Worm (Caenorhabditis elegans) whole organism, L1 larva: Measurements from ENCODE around the gene act-2.
A peak's percentile ranks its signal among the peaks of the same experiment; 100 is the strongest.

Source experiments
- C16A3.4 ChIP-seq: fragments of 150-350 bp; optimal IDR thresholded peaks from 2 replicates; lab custom pipeline; 2014; ENCODE audit warnings: missing biosample characterization, missing genetic modification characterization
- F16B12.6 ChIP-seq: fragments of 150-350 bp; optimal IDR thresholded peaks from 2 replicates; lab custom pipeline; 2014; ENCODE audit warnings: missing biosample characterization, missing genetic modification characterization
- alr-1 ChIP-seq: fragments of 200-800 bp; sonication (Bioruptor generic); optimal IDR thresholded peaks from 2 replicates; lab custom pipeline; 2018; ENCODE audit warnings: borderline replicate concordance, mild to moderate bottlenecking, missing genetic modification characterization, missing compliant biosample characterization
- aly-2 ChIP-seq: fragments of 150-350 bp; optimal IDR thresholded peaks from 2 replicates; lab custom pipeline; 2014; ENCODE audit warnings: missing biosample characterization, missing genetic modification characterization
- ama-1 ChIP-seq: fragments of 150-350 bp; optimal IDR thresholded peaks from 2 replicates; lab custom pipeline; 2014
- ceh-82 ChIP-seq, 3 experiments: fragments of 150-350 bp in 1 of 3; sonication (generic microtip) in 2 of 3; optimal IDR thresholded peaks; 2 replicates each; lab custom pipeline; 2014 to 2017; ENCODE audit warnings: missing biosample characterization in 3 of 3, missing genetic modification characterization in 3 of 3
- ceh-88 ChIP-seq: fragments of 200-800 bp; sonication (Bioruptor generic); IDR thresholded peaks from 2 replicates; pipeline ENCODE4 v1.3.6; 2022; ENCODE audit warnings: missing genetic modification characterization, missing compliant biosample characterization
- ceh-90 ChIP-seq: sonication (generic microtip); optimal IDR thresholded peaks from 2 replicates; lab custom pipeline; 2016; ENCODE audit warnings: missing genetic modification characterization, missing compliant biosample characterization
- dpl-1 ChIP-seq, 3 experiments: fragments of 150-350 bp in 2 of 3; sonication (generic microtip) in 1 of 3; optimal IDR thresholded peaks; 2 replicates each; lab custom pipeline; 2014 to 2017; ENCODE audit warnings: missing biosample characterization in 3 of 3, missing genetic modification characterization in 3 of 3, missing genetic modification reagents in 3 of 3
- dsc-1 ChIP-seq: sonication (generic microtip); optimal IDR thresholded peaks from 2 replicates; lab custom pipeline; 2016; ENCODE audit warnings: mild to moderate bottlenecking, missing genetic modification characterization, missing compliant biosample characterization
- efl-1 ChIP-seq, 4 experiments: fragments of 150-350 bp; optimal IDR thresholded peaks in 3 of 4; peaks in 1 of 4; 1 replicate in 1 of 4; 2 replicates in 3 of 4; lab custom pipeline; 2014; ENCODE audit warnings: missing biosample characterization in 2 of 4, missing genetic modification characterization in 2 of 4, missing genetic modification reagents in 2 of 4
- egl-13 ChIP-seq: sonication (generic microtip); optimal IDR thresholded peaks from 2 replicates; lab custom pipeline; 2016; ENCODE audit warnings: missing genotype, missing genetic modification reagents, missing genetic modification characterization, missing compliant biosample characterization
- elt-2 ChIP-seq: sonication (generic microtip); optimal IDR thresholded peaks from 2 replicates; lab custom pipeline; 2016; ENCODE audit warnings: missing genetic modification characterization, mild to moderate bottlenecking, inconsistent platforms, missing compliant biosample characterization, missing genetic modification reagents
- fkh-10 ChIP-seq: sonication (generic microtip); optimal IDR thresholded peaks from 2 replicates; lab custom pipeline; 2017; ENCODE audit warnings: missing biosample characterization, missing genetic modification reagents, missing genetic modification characterization
- fkh-4 ChIP-seq: sonication (generic microtip); optimal IDR thresholded peaks from 2 replicates; lab custom pipeline; 2016; ENCODE audit warnings: missing compliant biosample characterization, missing genetic modification characterization, borderline replicate concordance
- fos-1 ChIP-seq: fragments of 150-350 bp; optimal IDR thresholded peaks from 2 replicates; lab custom pipeline; 2014; ENCODE audit warnings: missing biosample characterization, missing genetic modification characterization
- grh-1 ChIP-seq: fragments of 200-800 bp; sonication (Bioruptor generic); IDR thresholded peaks from 2 replicates; pipeline ENCODE4 v1.3.6; 2022; ENCODE audit warnings: missing genetic modification reagents, missing genetic modification characterization, missing compliant biosample characterization
- hlh-17 ChIP-seq: fragments of 200-800 bp; sonication (Bioruptor generic); optimal IDR thresholded peaks from 2 replicates; lab custom pipeline; 2018; ENCODE audit warnings: missing genetic modification characterization, mild to moderate bottlenecking, missing compliant biosample characterization, moderate library complexity, borderline replicate concordance
- hlh-4 ChIP-seq: sonication (generic microtip); optimal IDR thresholded peaks from 2 replicates; lab custom pipeline; 2016; ENCODE audit warnings: mild to moderate bottlenecking, missing genetic modification characterization, missing compliant biosample characterization
- hpl-2 ChIP-seq: fragments of 150-350 bp; optimal IDR thresholded peaks from 2 replicates; lab custom pipeline; 2014; ENCODE audit warnings: missing biosample characterization, missing genetic modification reagents, missing genetic modification characterization
- irx-1 ChIP-seq: sonication (generic microtip); optimal IDR thresholded peaks from 2 replicates; lab custom pipeline; 2016; ENCODE audit warnings: missing genetic modification characterization, missing compliant biosample characterization
- isw-1 ChIP-seq: fragments of 200-800 bp; sonication (Bioruptor generic); IDR thresholded peaks from 2 replicates; pipeline ENCODE4 v1.3.6; 2022; ENCODE audit warnings: missing genetic modification characterization, missing compliant biosample characterization
- lin-13 ChIP-seq: fragments of 150-350 bp; optimal IDR thresholded peaks from 2 replicates; lab custom pipeline; 2014; ENCODE audit warnings: missing biosample characterization, missing genetic modification reagents, missing genetic modification characterization
- lin-14 ChIP-seq: fragments of 200-800 bp; sonication (Bioruptor generic); optimal IDR thresholded peaks from 2 replicates; lab custom pipeline; 2018; ENCODE audit warnings: mild to moderate bottlenecking, missing genetic modification characterization, moderate library complexity, missing compliant biosample characterization
- lin-15B ChIP-seq: fragments of 150-350 bp; sonication (generic microtip); optimal IDR thresholded peaks from 3 replicates; lab custom pipeline; 2014; ENCODE audit warnings: missing biosample characterization, missing genetic modification characterization
- lin-35 ChIP-seq, 2 experiments: fragments of 150-350 bp; optimal IDR thresholded peaks; 2 replicates each; lab custom pipeline; 2014; ENCODE audit warnings: missing biosample characterization in 2 of 2, missing genetic modification characterization in 2 of 2, missing genetic modification reagents in 2 of 2
- lin-39 ChIP-seq: fragments of 150-350 bp; optimal IDR thresholded peaks from 2 replicates; lab custom pipeline; 2014; ENCODE audit warnings: missing biosample characterization, missing genetic modification reagents, missing genetic modification characterization
- lsy-2 ChIP-seq, 2 experiments: fragments of 150-350 bp; optimal IDR thresholded peaks; 2 replicates each; lab custom pipeline; 2014; ENCODE audit warnings: missing biosample characterization in 2 of 2, missing genetic modification characterization in 2 of 2
- mab-9 ChIP-seq: fragments of 200-800 bp; sonication (Bioruptor generic); IDR thresholded peaks from 2 replicates; pipeline ENCODE4 v1.3.6; 2022; ENCODE audit warnings: missing genetic modification reagents, missing genetic modification characterization, missing compliant biosample characterization
- mef-2 ChIP-seq: fragments of 150-350 bp; optimal IDR thresholded peaks from 2 replicates; lab custom pipeline; 2014; ENCODE audit warnings: missing biosample characterization, missing genetic modification characterization
- mep-1 ChIP-seq: fragments of 150-350 bp; optimal IDR thresholded peaks from 2 replicates; lab custom pipeline; 2014; ENCODE audit warnings: missing biosample characterization, missing genetic modification characterization
- nhr-11 ChIP-seq: fragments of 150-350 bp; optimal IDR thresholded peaks from 2 replicates; lab custom pipeline; 2014; ENCODE audit warnings: missing biosample characterization, missing genetic modification characterization
- nhr-19 ChIP-seq: fragments of 200-800 bp; sonication (Bioruptor generic); conservative IDR thresholded peaks from 2 replicates; pipeline ENCODE4 v1.3.6; 2022; ENCODE audit warnings: missing genetic modification characterization, missing compliant biosample characterization
- nhr-237 ChIP-seq: fragments of 150-350 bp; optimal IDR thresholded peaks from 2 replicates; lab custom pipeline; 2014; ENCODE audit warnings: missing biosample characterization, missing genetic modification characterization
- nhr-28 ChIP-seq: fragments of 150-350 bp; optimal IDR thresholded peaks from 2 replicates; lab custom pipeline; 2014; ENCODE audit warnings: missing biosample characterization, missing genetic modification characterization
- nhr-71 ChIP-seq: sonication (generic microtip); optimal IDR thresholded peaks from 2 replicates; lab custom pipeline; 2016; ENCODE audit warnings: mild to moderate bottlenecking, missing genetic modification characterization, moderate library complexity, missing compliant biosample characterization
- nhr-76 ChIP-seq: sonication (generic microtip); optimal IDR thresholded peaks from 2 replicates; lab custom pipeline; 2017; ENCODE audit warnings: missing biosample characterization, missing genetic modification characterization
- nhr-77 ChIP-seq: fragments of 150-350 bp; optimal IDR thresholded peaks from 2 replicates; lab custom pipeline; 2014; ENCODE audit warnings: missing biosample characterization, missing genetic modification characterization
- nhr-90 ChIP-seq: sonication (generic microtip); optimal IDR thresholded peaks from 2 replicates; lab custom pipeline; 2016; ENCODE audit warnings: mild to moderate bottlenecking, missing genetic modification characterization, missing compliant biosample characterization; ENCODE audit not compliant: poor library complexity
- pag-3 ChIP-seq: sonication (generic microtip); optimal IDR thresholded peaks from 2 replicates; lab custom pipeline; 2017; ENCODE audit warnings: missing genetic modification characterization, mild to moderate bottlenecking, missing compliant biosample characterization, antibody characterized with exemption, borderline replicate concordance; ENCODE audit not compliant: insufficient read depth
- pqm-1 ChIP-seq: sonication (generic microtip); optimal IDR thresholded peaks from 3 replicates; lab custom pipeline; 2017; ENCODE audit warnings: missing biosample characterization, missing genetic modification characterization
- skn-1 ChIP-seq: fragments of 150-350 bp; optimal IDR thresholded peaks from 2 replicates; lab custom pipeline; 2014; ENCODE audit warnings: missing biosample characterization, missing genetic modification characterization
- snpc-4 ChIP-seq: fragments of 150-350 bp; optimal IDR thresholded peaks from 2 replicates; lab custom pipeline; 2014; ENCODE audit warnings: missing biosample characterization, missing genetic modification characterization
- sox-4 ChIP-seq: sonication (generic microtip); optimal IDR thresholded peaks from 2 replicates; lab custom pipeline; 2016; ENCODE audit warnings: missing genetic modification characterization, missing compliant biosample characterization
- sptf-1 ChIP-seq: fragments of 150-350 bp; optimal IDR thresholded peaks from 2 replicates; lab custom pipeline; 2014; ENCODE audit warnings: missing biosample characterization, missing genetic modification characterization
- tlp-1 ChIP-seq: fragments of 150-350 bp; optimal IDR thresholded peaks from 2 replicates; lab custom pipeline; 2014; ENCODE audit warnings: missing biosample characterization, missing genetic modification characterization
- unc-62 ChIP-seq: fragments of 150-350 bp; optimal IDR thresholded peaks from 2 replicates; lab custom pipeline; 2014; ENCODE audit warnings: missing biosample characterization, missing genetic modification reagents, missing genetic modification characterization
- unc-86 ChIP-seq: sonication (generic microtip); optimal IDR thresholded peaks from 2 replicates; lab custom pipeline; 2016; ENCODE audit warnings: missing genetic modification characterization, missing compliant biosample characterization
- vab-15 ChIP-seq: sonication (generic microtip); optimal IDR thresholded peaks from 2 replicates; lab custom pipeline; 2017; ENCODE audit warnings: missing genotype, mild to moderate bottlenecking, missing genetic modification characterization, missing compliant biosample characterization
- zag-1 ChIP-seq: fragments of 150-350 bp; optimal IDR thresholded peaks from 2 replicates; lab custom pipeline; 2014; ENCODE audit warnings: missing biosample characterization, missing genetic modification characterization
- zip-4 ChIP-seq: fragments of 200-800 bp; sonication (Bioruptor generic); optimal IDR thresholded peaks from 2 replicates; lab custom pipeline; 2018; ENCODE audit warnings: mild to moderate bottlenecking, missing genetic modification characterization, moderate library complexity, missing compliant biosample characterization
- ztf-11 ChIP-seq, 2 experiments: sonication (generic microtip); optimal IDR thresholded peaks; 2 replicates each; lab custom pipeline; 2016 to 2017; ENCODE audit warnings: missing genetic modification characterization in 2 of 2, missing biosample characterization in 1 of 2, missing compliant biosample characterization in 1 of 2
- ztf-4 ChIP-seq: fragments of 150-350 bp; optimal IDR thresholded peaks from 2 replicates; lab custom pipeline; 2014; ENCODE audit warnings: missing biosample characterization, missing genetic modification characterization

The act-2 gene

DNA sequence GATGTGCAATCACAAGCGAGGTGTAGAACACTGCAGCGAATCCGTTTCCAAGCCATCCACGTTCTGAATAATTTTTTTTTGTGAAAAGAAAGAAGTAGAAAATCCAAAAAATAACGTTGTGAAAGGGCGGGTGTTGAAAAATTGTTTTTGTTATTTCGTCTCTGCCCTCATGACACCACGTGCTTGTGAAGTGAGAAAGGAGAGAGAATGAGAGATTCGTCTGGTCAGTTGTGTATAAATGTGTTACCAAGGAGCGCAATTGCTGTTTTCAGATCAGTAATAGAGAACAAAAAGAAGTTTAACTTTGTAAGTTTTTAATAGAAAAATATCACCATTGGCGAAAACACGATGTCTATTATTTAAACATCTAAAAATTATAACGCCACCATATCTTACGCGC lies 43.3 kb upstream of the act-2 start:
- TF ChIP-seq F16B12.6 (tag; lab: Kevin White, UChicago), result no peak
- TF ChIP-seq lin-14 (GFP tag; lab: Kevin White, UChicago), result peak; percentile 83
- no peak for TF ChIP-seq nhr-90 (tag; lab: Kevin White, UChicago)
- TF ChIP-seq isw-1 (GFP tag; lab: Robert Waterston, UW), result no peak
- TF ChIP-seq fkh-10 (GFP tag; lab: Kevin White, UChicago), result no peak
- TF ChIP-seq lin-13 (GFP tag; lab: Kevin White, UChicago), result no peak
- TF ChIP-seq lin-35 (GFP tag; optimal IDR thresholded peaks at IDR 0.05; lab: Kevin White, UChicago), result peak; percentile 32 to 66
- no peak for TF ChIP-seq sptf-1 (tag; lab: Kevin White, UChicago)
- TF ChIP-seq nhr-71 (tag; lab: Kevin White, UChicago), result peak; percentile 67
- TF ChIP-seq grh-1 (GFP tag; lab: Robert Waterston, UW), result no peak
- no peak for TF ChIP-seq nhr-237 (tag; lab: Kevin White, UChicago)
- no peak for TF ChIP-seq nhr-28 (tag; lab: Kevin White, UChicago)
- TF ChIP-seq lin-15B (tag; lab: Kevin White, UChicago), result peak; percentile 4
- no peak for TF ChIP-seq tlp-1 (tag; lab: Kevin White, UChicago)
- TF ChIP-seq elt-2 (tag; lab: Kevin White, UChicago), result no peak
- TF ChIP-seq pqm-1 (tag; lab: Kevin White, UChicago), result no peak
- no peak for TF ChIP-seq mab-9 (GFP tag; lab: Robert Waterston, UW)
- TF ChIP-seq vab-15 (tag; lab: Kevin White, UChicago), result no peak
- no peak for TF ChIP-seq hlh-17
- TF ChIP-seq irx-1 (tag; lab: Kevin White, UChicago), result no peak
- TF ChIP-seq ztf-4 (tag; lab: Kevin White, UChicago), result no peak
- TF ChIP-seq egl-13 (tag; lab: Kevin White, UChicago), result no peak
- no peak for TF ChIP-seq alr-1 (tag; lab: Kevin White, UChicago)
- peak; percentile 41 to 43 for TF ChIP-seq efl-1 (optimal IDR thresholded peaks at IDR 0.05; lab: Kevin White, UChicago)
- TF ChIP-seq efl-1 (GFP tag; optimal IDR thresholded peaks at IDR 0.05 in 1 of 2; lab: Kevin White, UChicago), result peak in 1 of 2 experiments; percentile 36
- no peak for TF ChIP-seq nhr-76
- no peak for TF ChIP-seq ztf-11 (tag; optimal IDR thresholded peaks at IDR 0.05; lab: Kevin White, UChicago)
- TF ChIP-seq ama-1 (lab: Kevin White, UChicago), result no peak
- TF ChIP-seq dpl-1 (GFP tag; optimal IDR thresholded peaks at IDR 0.05; lab: Kevin White, UChicago), result peak in 2 of 3 experiments; percentile 30 to 63
- no peak for TF ChIP-seq nhr-11 (tag; lab: Kevin White, UChicago)
- TF ChIP-seq snpc-4 (tag; lab: Kevin White, UChicago), result no peak
- TF ChIP-seq fkh-4 (tag; lab: Kevin White, UChicago), result no peak
- TF ChIP-seq ceh-90 (tag; lab: Kevin White, UChicago), result no peak
- no peak for TF ChIP-seq dsc-1 (tag; lab: Kevin White, UChicago)
- TF ChIP-seq hlh-4, result no peak
- TF ChIP-seq ceh-82 (tag; optimal IDR thresholded peaks at IDR 0.05; lab: Kevin White, UChicago), result peak in 1 of 3 experiments; percentile 24
- no peak for TF ChIP-seq pag-3
- peak; percentile 58 for TF ChIP-seq C16A3.4 (tag; lab: Kevin White, UChicago)
- TF ChIP-seq sox-4 (tag; lab: Kevin White, UChicago), result no peak
- peak; percentile 44 to 65 for TF ChIP-seq lsy-2 (tag; optimal IDR thresholded peaks at IDR 0.05; lab: Kevin White, UChicago)
- peak; percentile 23; the same call in 1 of the 2 replicates for TF ChIP-seq nhr-19 (GFP tag; lab: Robert Waterston, UW)
- TF ChIP-seq hpl-2 (GFP tag; lab: Kevin White, UChicago), result no peak
- TF ChIP-seq zag-1 (tag; lab: Kevin White, UChicago), result no peak
- TF ChIP-seq skn-1, result peak; percentile 57
- no peak for TF ChIP-seq ceh-88 (GFP tag; lab: Robert Waterston, UW)
- no peak for TF ChIP-seq mef-2
- TF ChIP-seq fos-1 (tag; lab: Kevin White, UChicago), result no peak
- TF ChIP-seq aly-2, result no peak
- no peak for TF ChIP-seq unc-62
- no peak for TF ChIP-seq unc-86
- peak; percentile 56 for TF ChIP-seq mep-1 (tag; lab: Kevin White, UChicago)
- TF ChIP-seq lin-39 (tag; lab: Kevin White, UChicago), result no peak
- no peak for TF ChIP-seq zip-4 (GFP tag; lab: Kevin White, UChicago)
- no peak for TF ChIP-seq nhr-77
